Fruit fly (Drosophila melanogaster) whole organism, wandering third instar larva: Measurements from ENCODE around the gene CtBP.

Source experiments
- Abd-B ChIP-seq: fragments of >200 bp; optimal IDR thresholded peaks from 2 replicates; lab custom pipeline; 2017; ENCODE audit warnings: missing biosample characterization, missing genetic modification characterization
- dmrt93B ChIP-seq: fragments of 200-800 bp; sonication (Bioruptor generic); optimal IDR thresholded peaks from 2 replicates; lab custom pipeline; 2018; ENCODE audit warnings: missing biosample characterization, mild to moderate bottlenecking, missing genetic modification characterization
- lola ChIP-seq: fragments of >200 bp; optimal IDR thresholded peaks from 2 replicates; lab custom pipeline; 2017; ENCODE audit warnings: missing biosample characterization, missing genetic modification characterization
- woc ChIP-seq: sonication (Bioruptor generic); optimal IDR thresholded peaks from 2 replicates; lab custom pipeline; 2016; ENCODE audit warnings: missing biosample characterization, mild to moderate bottlenecking, missing genetic modification characterization

DNA sequence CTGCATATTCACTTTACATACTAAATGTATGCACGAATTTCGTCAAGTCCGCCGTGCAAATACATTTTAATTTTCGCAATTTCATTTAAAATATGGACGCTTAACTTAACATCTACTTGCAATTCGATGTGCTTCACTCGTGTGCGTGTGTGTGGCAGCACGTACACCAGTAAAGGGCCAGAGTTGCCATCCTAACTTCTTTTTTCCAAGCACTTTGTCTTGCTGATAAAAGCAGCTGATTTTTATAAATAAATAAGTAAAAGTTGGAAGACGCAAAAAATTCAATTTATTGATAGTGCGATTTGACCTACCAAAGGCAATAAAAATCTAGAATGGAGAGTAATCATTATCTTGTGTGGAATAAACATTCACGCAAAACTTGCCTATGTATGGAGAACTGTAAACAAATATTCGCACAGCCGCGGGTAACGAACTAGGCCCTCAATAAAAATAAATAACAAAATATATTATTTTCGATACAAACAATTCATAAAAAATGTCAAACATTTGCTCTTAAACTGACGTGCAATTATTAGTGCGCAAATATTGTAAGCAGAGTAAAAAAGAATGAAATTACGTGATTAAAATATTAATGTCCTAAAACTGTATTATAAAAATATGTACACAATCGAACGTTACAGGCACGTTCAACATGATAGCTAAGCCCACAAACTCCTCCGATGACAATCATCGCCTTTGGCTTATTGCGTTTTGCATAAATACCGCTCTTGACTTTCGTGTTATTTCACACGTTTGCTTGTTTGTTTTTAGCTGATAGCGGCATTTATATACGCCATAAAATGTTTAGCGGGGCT, 29.1 kb upstream of the CtBP start:
- TF ChIP-seq woc (peak; percentile 59), lola (GFP tag; lab: Kevin White, UChicago) (no peak), dmrt93B (GFP tag; lab: Kevin White, UChicago) (no peak), Abd-B (GFP tag; lab: Kevin White, UChicago) (no peak)
